Fruit fly (Drosophila melanogaster) S2 (cell line): ENCODE results near the gene Spg7.

Source experiments
- CG8478 ChIP-seq: fragments of >200 bp; optimal IDR thresholded peaks from 2 replicates; lab custom pipeline; 2018
- CTCF ChIP-seq, 2 experiments: fragments of >200 bp; optimal IDR thresholded peaks; 2 replicates each; lab custom pipeline; 2018

dm6 chrX:2720122-2720521 lies 22.1 kb upstream of the Spg7 start, which contains the start of gene CG2701:
- TF ChIP-seq CG8478 (lab: Kevin White, UChicago) (no peak), CTCF (optimal IDR thresholded peaks at IDR 0.05; lab: Kevin White, UChicago) (no peak)
